Fruit fly (Drosophila melanogaster) whole organism, embryonic: ENCODE measurements around the gene Cpr67Fb.

Experiments used
- ATbp ChIP-seq: fragments of 200-800 bp; sonication (Bioruptor generic); optimal IDR thresholded peaks from 2 replicates; lab custom pipeline; 2017; ENCODE audit warnings: missing biosample characterization, mild to moderate bottlenecking, missing genetic modification characterization, missing genetic modification reagents
- B-H1 ChIP-seq: fragments of 200-800 bp; sonication (Bioruptor generic); IDR thresholded peaks from 3 replicates; pipeline ENCODE4 v1.3.6; 2022; ENCODE audit warnings: missing biosample characterization, missing genetic modification characterization
- CG10274 ChIP-seq: fragments of 200-800 bp; sonication (Bioruptor generic); optimal IDR thresholded peaks from 3 replicates; lab custom pipeline; 2017; ENCODE audit warnings: missing biosample characterization, mild to moderate bottlenecking, missing genetic modification characterization
- CG10431 ChIP-seq: fragments of 200-800 bp; sonication (Bioruptor generic); optimal IDR thresholded peaks from 3 replicates; lab custom pipeline; 2018; ENCODE audit warnings: missing biosample characterization, mild to moderate bottlenecking, missing genetic modification characterization
- CG12104 ChIP-seq: fragments of 200-800 bp; sonication (Bioruptor generic); optimal IDR thresholded peaks from 3 replicates; lab custom pipeline; 2016; ENCODE audit warnings: missing biosample characterization, missing genetic modification characterization
- CG13123 ChIP-seq: fragments of 200-800 bp; sonication (Bioruptor generic); optimal IDR thresholded peaks from 2 replicates; lab custom pipeline; 2016; ENCODE audit warnings: missing biosample characterization, missing genetic modification characterization
- CG13287 ChIP-seq: fragments of 200-800 bp; sonication (Bioruptor generic); IDR thresholded peaks from 2 replicates; pipeline ENCODE4 v1.3.6; 2022; ENCODE audit warnings: missing biosample characterization, missing genetic modification characterization; ENCODE audit not compliant: partially characterized antibody
- CG13775 ChIP-seq: fragments of 200-800 bp; sonication (Bioruptor generic); optimal IDR thresholded peaks from 3 replicates; lab custom pipeline; 2017; ENCODE audit warnings: missing biosample characterization, mild to moderate bottlenecking, missing genetic modification characterization
- CG15479 ChIP-seq: fragments of 200-800 bp; sonication (Bioruptor generic); optimal IDR thresholded peaks from 3 replicates; lab custom pipeline; 2019; ENCODE audit warnings: missing biosample characterization, mild to moderate bottlenecking, missing genetic modification characterization, moderate library complexity
- CG1832 ChIP-seq: fragments of 200-800 bp; sonication (Bioruptor generic); optimal IDR thresholded peaks from 2 replicates; lab custom pipeline; 2017; ENCODE audit warnings: missing biosample characterization, mild to moderate bottlenecking, missing genetic modification characterization, inconsistent platforms
- CG2202 ChIP-seq: fragments of 200-800 bp; sonication (Bioruptor generic); optimal IDR thresholded peaks from 2 replicates; lab custom pipeline; 2018; ENCODE audit warnings: missing biosample characterization, mild to moderate bottlenecking, missing genetic modification characterization
- CG2712 ChIP-seq: fragments of 200-800 bp; optimal IDR thresholded peaks from 3 replicates; lab custom pipeline; 2019; ENCODE audit warnings: missing biosample characterization, mild to moderate bottlenecking, missing genetic modification characterization, moderate library complexity
- CG30431 ChIP-seq: fragments of 200-800 bp; sonication (Bioruptor generic); optimal IDR thresholded peaks from 2 replicates; lab custom pipeline; 2017; ENCODE audit warnings: missing biosample characterization, missing genetic modification characterization
- CG3065 ChIP-seq: fragments of 200-800 bp; sonication (Bioruptor generic); optimal IDR thresholded peaks from 2 replicates; lab custom pipeline; 2016; ENCODE audit warnings: missing biosample characterization, missing genetic modification characterization
- CG32767 ChIP-seq: fragments of 200-800 bp; sonication (Bioruptor generic); IDR thresholded peaks from 2 replicates; pipeline ENCODE4 v1.3.6; 2022; ENCODE audit warnings: missing biosample characterization, missing genetic modification characterization
- CG3838 ChIP-seq: fragments of 200-800 bp; sonication (Bioruptor generic); optimal IDR thresholded peaks from 3 replicates; lab custom pipeline; 2016; ENCODE audit warnings: missing biosample characterization, missing genetic modification characterization
- CG4424 ChIP-seq: fragments of 200-800 bp; sonication (Bioruptor generic); optimal IDR thresholded peaks from 3 replicates; lab custom pipeline; 2016; ENCODE audit warnings: missing biosample characterization, missing genetic modification characterization
- CG5245 ChIP-seq: fragments of 200-800 bp; sonication (Bioruptor generic); optimal IDR thresholded peaks from 3 replicates; lab custom pipeline; 2016; ENCODE audit warnings: missing biosample characterization, missing genetic modification characterization
- CG6175 ChIP-seq: fragments of 200-800 bp; sonication (Bioruptor generic); IDR thresholded peaks from 3 replicates; pipeline ENCODE4 v1.3.6; 2022; ENCODE audit warnings: missing biosample characterization, missing genetic modification characterization
- CG6765 ChIP-seq: fragments of 200-800 bp; sonication (Bioruptor generic); optimal IDR thresholded peaks from 3 replicates; lab custom pipeline; 2017; ENCODE audit warnings: missing biosample characterization, mild to moderate bottlenecking, missing genetic modification characterization
- CG6791 ChIP-seq: fragments of 200-800 bp; sonication (Bioruptor generic); IDR thresholded peaks from 3 replicates; pipeline ENCODE4 v1.3.6; 2022; ENCODE audit warnings: missing biosample characterization, missing genetic modification characterization; ENCODE audit not compliant: partially characterized antibody
- CG8290 ChIP-seq, 3 experiments: fragments of 200-800 bp; sonication (Bioruptor generic); optimal IDR thresholded peaks; 2 replicates each; lab custom pipeline; 2016 to 2019; ENCODE audit warnings: missing biosample characterization in 3 of 3, missing genetic modification characterization in 3 of 3, mild to moderate bottlenecking in 2 of 3, moderate library complexity in 1 of 3
- CrebB ChIP-seq: fragments of 200-800 bp; sonication (Bioruptor generic); optimal IDR thresholded peaks from 3 replicates; lab custom pipeline; 2018; ENCODE audit warnings: missing biosample characterization, mild to moderate bottlenecking, missing genetic modification characterization
- H15 ChIP-seq: fragments of 200-800 bp; sonication (Bioruptor generic); IDR thresholded peaks from 3 replicates; pipeline ENCODE4 v1.3.6; 2022; ENCODE audit warnings: missing biosample characterization, missing genetic modification characterization
- HLH4C ChIP-seq: fragments of 200-800 bp; sonication (Bioruptor generic); IDR thresholded peaks from 3 replicates; pipeline ENCODE4 v1.3.6; 2022; ENCODE audit warnings: missing biosample characterization, missing genetic modification characterization; ENCODE audit not compliant: partially characterized antibody
- Neu2 ChIP-seq: fragments of 200-800 bp; sonication (Bioruptor generic); optimal IDR thresholded peaks from 3 replicates; lab custom pipeline; 2016; ENCODE audit warnings: missing biosample characterization, missing genetic modification characterization, borderline replicate concordance
- Poxn ChIP-seq: fragments of 200-800 bp; sonication (Bioruptor generic); IDR thresholded peaks from 2 replicates; pipeline ENCODE4 v1.3.6; 2022; ENCODE audit warnings: missing biosample characterization, missing genetic modification characterization
- ac ChIP-seq: fragments of 200-800 bp; sonication (Bioruptor generic); optimal IDR thresholded peaks from 3 replicates; lab custom pipeline; 2017; ENCODE audit warnings: missing biosample characterization, mild to moderate bottlenecking, missing genetic modification characterization
- ato ChIP-seq: fragments of 200-800 bp; sonication (Bioruptor generic); IDR thresholded peaks from 2 replicates; pipeline ENCODE4 v1.3.6; 2022; ENCODE audit warnings: missing biosample characterization, missing genetic modification characterization; ENCODE audit not compliant: partially characterized antibody
- cato ChIP-seq: fragments of 200-800 bp; sonication (Bioruptor generic); optimal IDR thresholded peaks from 2 replicates; lab custom pipeline; 2016; ENCODE audit warnings: missing biosample characterization, missing genetic modification characterization, borderline replicate concordance
- esg ChIP-seq: fragments of 200-800 bp; sonication (Bioruptor generic); conservative IDR thresholded peaks from 2 replicates; pipeline ENCODE4 v1.3.6; 2022; ENCODE audit warnings: missing biosample characterization, missing genetic modification characterization
- ewg ChIP-seq: fragments of 200-800 bp; sonication (Bioruptor generic); optimal IDR thresholded peaks from 3 replicates; lab custom pipeline; 2017; ENCODE audit warnings: mild to moderate bottlenecking, missing biosample characterization, missing genetic modification reagents, missing genetic modification characterization
- fd64A ChIP-seq: fragments of 200-800 bp; sonication (Bioruptor generic); optimal IDR thresholded peaks from 3 replicates; lab custom pipeline; 2018; ENCODE audit warnings: missing biosample characterization, mild to moderate bottlenecking, missing genetic modification characterization
- gro ChIP-seq: fragments of 200-800 bp; sonication (Bioruptor generic); optimal IDR thresholded peaks from 2 replicates; lab custom pipeline; 2016; ENCODE audit warnings: missing biosample characterization, missing genetic modification characterization
- gt ChIP-seq: fragments of 200-800 bp; sonication (Bioruptor generic); IDR thresholded peaks from 2 replicates; pipeline ENCODE4 v1.3.6; 2022; ENCODE audit warnings: missing biosample characterization, missing genetic modification characterization
- lov ChIP-seq, 2 experiments: fragments of 200-800 bp in 1 of 2; fragments of >200 bp in 1 of 2; sonication (Bioruptor generic) in 1 of 2; IDR thresholded peaks in 1 of 2; optimal IDR thresholded peaks in 1 of 2; 2 replicates in 1 of 2; 3 replicates in 1 of 2; pipeline versions ENCODE4 v1.3.6 to Lab custom; 2017 to 2022; ENCODE audit warnings: missing biosample characterization in 1 of 2, missing genetic modification characterization in 1 of 2
- nerfin-2 ChIP-seq: fragments of 200-800 bp; sonication (Bioruptor generic); IDR thresholded peaks from 2 replicates; pipeline ENCODE4 v1.3.6; 2022; ENCODE audit warnings: missing biosample characterization, missing genetic modification characterization; ENCODE audit not compliant: partially characterized antibody
- org-1 ChIP-seq: fragments of 200-800 bp; sonication (Bioruptor generic); optimal IDR thresholded peaks from 2 replicates; lab custom pipeline; 2017; ENCODE audit warnings: missing biosample characterization, missing genetic modification characterization
- p53 ChIP-seq: fragments of 200-800 bp; sonication (Bioruptor generic); optimal IDR thresholded peaks from 2 replicates; lab custom pipeline; 2016; ENCODE audit warnings: missing biosample characterization, missing genetic modification characterization
- pita ChIP-seq: fragments of 200-800 bp; sonication (Bioruptor generic); optimal IDR thresholded peaks from 2 replicates; lab custom pipeline; 2017; ENCODE audit warnings: missing biosample characterization, mild to moderate bottlenecking, missing genetic modification characterization
- psq ChIP-seq: fragments of 200-800 bp; sonication (Bioruptor generic); optimal IDR thresholded peaks from 2 replicates; lab custom pipeline; 2017; ENCODE audit warnings: missing biosample characterization, missing genetic modification characterization
- sens-2 ChIP-seq: fragments of 200-800 bp; sonication (Bioruptor generic); IDR thresholded peaks from 2 replicates; pipeline ENCODE4 v1.3.6; 2022; ENCODE audit warnings: missing biosample characterization, missing genetic modification characterization
- slp2 ChIP-seq: fragments of 200-800 bp; sonication (Bioruptor generic); optimal IDR thresholded peaks from 2 replicates; lab custom pipeline; 2016; ENCODE audit warnings: missing biosample characterization, missing genetic modification characterization
- sna ChIP-seq: fragments of 200-800 bp; sonication (Bioruptor generic); IDR thresholded peaks from 2 replicates; pipeline ENCODE4 v1.3.6; 2022; ENCODE audit warnings: missing biosample characterization, missing genetic modification characterization; ENCODE audit not compliant: partially characterized antibody
- ssp ChIP-seq: fragments of 200-800 bp; sonication (Bioruptor generic); IDR thresholded peaks from 2 replicates; pipeline ENCODE4 v1.3.6; 2022; ENCODE audit warnings: missing biosample characterization, missing genetic modification characterization
- tll ChIP-seq, 2 experiments: fragments of 200-800 bp in 1 of 2; fragments of >200 bp in 1 of 2; sonication (Bioruptor generic) in 1 of 2; optimal IDR thresholded peaks; 2 replicates each; lab custom pipeline; 2017 to 2019; ENCODE audit warnings: missing biosample characterization in 2 of 2, missing genetic modification characterization in 2 of 2, mild to moderate bottlenecking in 1 of 2, moderate library complexity in 1 of 2
- wdn ChIP-seq: fragments of 200-800 bp; sonication (Bioruptor generic); IDR thresholded peaks from 2 replicates; pipeline ENCODE4 v1.3.6; 2022; ENCODE audit warnings: missing biosample characterization, missing genetic modification characterization

Cpr67Fb gene

DNA sequence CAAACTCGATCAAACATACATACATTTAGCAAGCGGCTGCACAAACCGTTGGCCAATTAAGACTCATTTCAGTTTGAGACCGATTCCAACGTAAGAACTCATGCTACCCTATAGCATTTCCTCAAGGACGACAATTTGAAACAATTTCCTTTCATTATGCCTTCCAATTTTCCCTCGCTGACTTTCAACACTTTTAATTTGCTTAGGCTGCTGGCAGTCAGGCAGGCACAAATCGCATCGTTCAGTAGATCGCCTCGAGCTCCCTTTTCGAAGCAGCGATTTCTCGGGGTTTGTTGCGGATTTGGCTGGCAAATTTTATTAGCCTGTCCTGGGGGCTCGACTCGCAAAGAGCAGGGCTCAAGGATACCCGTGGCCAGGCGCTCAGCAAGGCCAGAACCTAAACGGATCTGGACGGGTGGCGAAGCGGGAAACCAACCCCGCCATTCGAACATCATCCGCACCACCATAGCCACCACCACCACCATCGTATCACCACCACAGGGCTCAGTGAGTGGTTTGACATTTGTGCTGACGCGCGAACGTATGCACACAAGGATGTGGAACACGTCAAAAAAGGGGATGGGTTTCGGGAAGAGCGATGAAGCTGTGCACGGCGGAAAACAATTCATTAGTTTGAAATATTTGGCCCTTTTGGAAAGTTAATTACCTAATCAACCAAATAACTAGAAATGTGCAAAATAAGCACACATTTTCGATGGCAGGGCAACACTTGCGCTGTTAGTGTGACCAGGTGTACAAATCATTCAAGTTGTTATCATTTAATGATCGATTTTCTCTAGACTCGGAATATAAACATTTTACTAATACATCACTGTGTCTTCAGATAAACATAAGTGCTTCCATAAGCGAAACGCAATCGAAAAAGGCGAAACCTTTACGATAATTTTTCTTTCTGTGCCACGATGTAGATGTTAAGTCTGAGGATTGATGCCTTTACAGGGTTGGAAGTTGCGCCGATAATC is 49.1 kb upstream of the Cpr67Fb start (continued):
- TF ChIP-seq ssp (no peak), CG6791 (GFP tag; lab: Robert Waterston, UW) (no peak), CG6765 (no peak), CG12104 (GFP tag; lab: Kevin White, UChicago) (peak; percentile 10), org-1 (peak; percentile 45), CG6175 (GFP tag; lab: Robert Waterston, UW) (no peak), CG13123 (GFP tag; lab: Kevin White, UChicago) (peak; percentile 9), p53 (GFP tag; lab: Kevin White, UChicago) (no peak), CG8290 (GFP tag; optimal IDR thresholded peaks at IDR 0.05; lab: Kevin White, UChicago) (peak; percentile 58), CG8290 (tag; optimal IDR thresholded peaks at IDR 0.05; lab: Kevin White, UChicago) (peak in 1 of 2 experiments; percentile 39), B-H1 (GFP tag; lab: Robert Waterston, UW) (no peak), CrebB (tag; lab: Kevin White, UChicago) (no peak), CG13775 (GFP tag; lab: Kevin White, UChicago) (peak; percentile 38), sens-2 (GFP tag; lab: Robert Waterston, UW) (no peak), ato (GFP tag; lab: Robert Waterston, UW) (no peak), CG3065 (GFP tag; lab: Kevin White, UChicago) (no peak), pita (GFP tag; lab: Kevin White, UChicago) (no peak), HLH4C (GFP tag; lab: Robert Waterston, UW) (no peak), H15 (GFP tag; lab: Robert Waterston, UW) (no peak), CG5245 (peak; percentile 19), sna (GFP tag; lab: Robert Waterston, UW) (no peak), gro (GFP tag; lab: Kevin White, UChicago) (no peak), ATbp (GFP tag; lab: Kevin White, UChicago) (peak; percentile 31), CG15479 (GFP tag; lab: Kevin White, UChicago) (no peak), CG4424 (GFP tag; lab: Kevin White, UChicago) (peak; percentile 58), psq (GFP tag; lab: Kevin White, UChicago) (no peak), wdn (GFP tag; lab: Robert Waterston, UW) (no peak), CG2202 (tag; lab: Kevin White, UChicago) (peak; percentile 56), tll (GFP tag; optimal IDR thresholded peaks at IDR 0.05; lab: Kevin White, UChicago) (no peak), CG13287 (GFP tag; lab: Robert Waterston, UW) (no peak), CG10274 (GFP tag; lab: Kevin White, UChicago) (no peak), CG2712 (tag; lab: Kevin White, UChicago) (peak; percentile 80), CG30431 (GFP tag; lab: Kevin White, UChicago) (peak; percentile 54), Poxn (GFP tag; lab: Robert Waterston, UW) (no peak), CG3838 (GFP tag; lab: Kevin White, UChicago) (no peak), nerfin-2 (GFP tag; lab: Robert Waterston, UW) (no peak), ac (GFP tag; lab: Kevin White, UChicago) (no peak), CG1832 (no peak), esg (GFP tag; lab: Robert Waterston, UW) (no peak), gt (GFP tag; lab: Robert Waterston, UW) (no peak), fd64A (GFP tag; lab: Kevin White, UChicago) (no peak), CG10431 (no peak), Neu2 (GFP tag; lab: Kevin White, UChicago) (no peak), cato (GFP tag; lab: Kevin White, UChicago) (no peak), CG32767 (GFP tag; lab: Robert Waterston, UW) (no peak), lov (optimal IDR thresholded peaks at IDR 0.05; lab: Kevin White, UChicago) (no peak), lov (GFP tag; IDR thresholded peaks at IDR 0.05; lab: Robert Waterston, UW) (no peak), ewg (GFP tag; lab: Kevin White, UChicago) (peak; percentile 30), slp2 (GFP tag; lab: Kevin White, UChicago) (no peak)
